Worm (Caenorhabditis elegans): ENCODE data around the gene acc-3.

The acc-3 gene

ce11 chrX:4727388-4727787 lies at the start of gene acc-3:
Gene acc-3 (minus strand): TSS chrX:4727488.
- TF ChIP-seq unc-30 (tag; optimal IDR thresholded peaks at IDR 0.05): no peak
- TF ChIP-seq unc-62 (GFP tag; optimal IDR thresholded peaks at IDR 0.05): no peak
- no peak for TF ChIP-seq elt-2 (tag; optimal IDR thresholded peaks at IDR 0.05)
- no peak for TF ChIP-seq nhr-12 (tag; optimal IDR thresholded peaks at IDR 0.05)
- no peak for TF ChIP-seq elt-3 (tag; optimal IDR thresholded peaks at IDR 0.05)
- no peak for TF ChIP-seq aly-2 (tag; optimal IDR thresholded peaks at IDR 0.05)
- TF ChIP-seq jun-1 (tag; optimal IDR thresholded peaks at IDR 0.05): no peak
- no peak for TF ChIP-seq unc-130 (tag; optimal IDR thresholded peaks at IDR 0.05)
- no peak for TF ChIP-seq ztf-4 (tag; optimal IDR thresholded peaks at IDR 0.05)
- no peak for TF ChIP-seq hlh-17 (GFP tag; optimal IDR thresholded peaks at IDR 0.05; ENCODE audit: borderline replicate concordance)
- TF ChIP-seq hpl-2 (GFP tag; optimal IDR thresholded peaks at IDR 0.05): no peak
- no peak for TF ChIP-seq isw-1 (GFP tag; IDR thresholded peaks at IDR 0.05)
- TF ChIP-seq snu-23 (GFP tag; optimal IDR thresholded peaks at IDR 0.05): no peak
- TF ChIP-seq ceh-63 (GFP tag; optimal IDR thresholded peaks at IDR 0.05): no peak
- TF ChIP-seq zip-4 (GFP tag; optimal IDR thresholded peaks at IDR 0.05): no peak
- TF ChIP-seq nhr-77 (tag; optimal IDR thresholded peaks at IDR 0.05): no peak
- TF ChIP-seq ces-1 (GFP tag; optimal IDR thresholded peaks at IDR 0.05): no peak
- TF ChIP-seq fkh-4 (tag; optimal IDR thresholded peaks at IDR 0.05; ENCODE audit: borderline replicate concordance): no peak

- TF ChIP-seq mep-1 (tag; optimal IDR thresholded peaks at IDR 0.05) (no peak), nhr-12 (tag; optimal IDR thresholded peaks at IDR 0.05) (no peak), lin-13 (GFP tag; optimal IDR thresholded peaks at IDR 0.05) (no peak), hpl-2 (GFP tag; optimal IDR thresholded peaks at IDR 0.05) (no peak), lin-39 (tag; optimal IDR thresholded peaks at IDR 0.05) (no peak), C04F5.9 (tag; optimal IDR thresholded peaks at IDR 0.05) (no peak), zag-1 (tag; optimal IDR thresholded peaks at IDR 0.05) (no peak), sptf-1 (tag; optimal IDR thresholded peaks at IDR 0.05) (no peak), ceh-63 (GFP tag; optimal IDR thresholded peaks at IDR 0.05) (no peak), sox-4 (tag; optimal IDR thresholded peaks at IDR 0.05) (no peak), hlh-4 (tag; optimal IDR thresholded peaks at IDR 0.05) (no peak), hlh-17 (GFP tag; optimal IDR thresholded peaks at IDR 0.05; ENCODE audit: borderline replicate concordance) (no peak), rnt-1 (tag; optimal IDR thresholded peaks at IDR 0.05) (no peak), ceh-90 (tag; optimal IDR thresholded peaks at IDR 0.05) (no peak), egl-27 (tag; optimal IDR thresholded peaks at IDR 0.05) (no peak), vab-15 (tag; optimal IDR thresholded peaks at IDR 0.05) (no peak), ama-1 (optimal IDR thresholded peaks at IDR 0.05) (no peak), nhr-85 (tag) (no peak), lin-15B (tag; optimal IDR thresholded peaks at IDR 0.05) (no peak)
These were observed 42.6 kb upstream of the acc-3 start, which contains the start of gene npr-1 for ce11 chrX:4769885-4770284. Gene npr-1 (minus strand): TSS chrX:4769985.

ce11 chrX:4761540-4761939 lies 34.3 kb upstream of the acc-3 start, which contains the start of gene mls-2:
Gene mls-2 (minus strand): TSS chrX:4761640.
- TF ChIP-seq nhr-90 (tag; optimal IDR thresholded peaks at IDR 0.05; ENCODE audit: poor library complexity) (no peak), nhr-28 (tag; optimal IDR thresholded peaks at IDR 0.05) (no peak), ama-1 (optimal IDR thresholded peaks at IDR 0.05) (no peak), C34B4.2 (tag; optimal IDR thresholded peaks at IDR 0.05) (no peak), lir-3 (tag; optimal IDR thresholded peaks at IDR 0.05; ENCODE audit: poor library complexity) (no peak), lin-14 (GFP tag; optimal IDR thresholded peaks at IDR 0.05) (no peak), nhr-19 (GFP tag; conservative IDR thresholded peaks at IDR 0.05) (no peak), zip-4 (GFP tag; optimal IDR thresholded peaks at IDR 0.05) (no peak), nhr-237 (tag; optimal IDR thresholded peaks at IDR 0.05) (no peak)

Data from whole organism, L1 larva.